Fruit fly (Drosophila melanogaster): Measurements from ENCODE around the gene CG10616.

CG10616 gene

dm6 chr3L:12468016-12468415 lies 3.5 kb upstream of the CG10616 start, which contains the start of gene eyg (continued):
- TF ChIP-seq CG18619 (GFP tag; optimal IDR thresholded peaks at IDR 0.05) = peak; percentile 16
- TF ChIP-seq CG30020 (tag; optimal IDR thresholded peaks at IDR 0.05) = no peak
- TF ChIP-seq slp2 (GFP tag; optimal IDR thresholded peaks at IDR 0.05) = no peak
- TF ChIP-seq vfl (GFP tag; optimal IDR thresholded peaks at IDR 0.05) = no peak
- TF ChIP-seq nerfin-1 (tag; optimal IDR thresholded peaks at IDR 0.05) = peak; percentile 52
- TF ChIP-seq Scr (GFP tag; IDR thresholded peaks at IDR 0.05; ENCODE audit: partially characterized antibody) = peak; percentile 60
- TF ChIP-seq lbe (GFP tag; optimal IDR thresholded peaks at IDR 0.05) = no peak
- TF ChIP-seq Deaf1 (tag; optimal IDR thresholded peaks at IDR 0.05) = no peak
- TF ChIP-seq Kr (GFP tag; optimal IDR thresholded peaks at IDR 0.05) = peak; percentile 61
- peak; percentile 33 for TF ChIP-seq CG15514 (GFP tag; optimal IDR thresholded peaks at IDR 0.05)
- no peak for TF ChIP-seq al (GFP tag; IDR thresholded peaks at IDR 0.05)
- peak; percentile 11 for TF ChIP-seq CG15011 (GFP tag; optimal IDR thresholded peaks at IDR 0.05)
- TF ChIP-seq chif (GFP tag; optimal IDR thresholded peaks at IDR 0.05) = peak in 1 of 2 experiments; percentile 33
- TF ChIP-seq CG6791 (GFP tag; IDR thresholded peaks at IDR 0.05; ENCODE audit: partially characterized antibody) = peak; percentile 58; the same call in 2 of the 3 replicates
- TF ChIP-seq pita (GFP tag; optimal IDR thresholded peaks at IDR 0.05) = no peak
- TF ChIP-seq pum (GFP tag; optimal IDR thresholded peaks at IDR 0.05) = no peak
- no peak for TF ChIP-seq Spps (tag; optimal IDR thresholded peaks at IDR 0.05)
- TF ChIP-seq pros (GFP tag; optimal IDR thresholded peaks at IDR 0.05) = peak; percentile 66
- no peak for TF ChIP-seq Ssrp (tag; optimal IDR thresholded peaks at IDR 0.05)
- TF ChIP-seq tll (GFP tag; optimal IDR thresholded peaks at IDR 0.05) = peak in 1 of 2 experiments; percentile 36
- TF ChIP-seq CG10543 (GFP tag; optimal IDR thresholded peaks at IDR 0.05) = peak; percentile 36
- peak; percentile 19 for TF ChIP-seq dmrt11E (tag; optimal IDR thresholded peaks at IDR 0.05)
- no peak for TF ChIP-seq hb (GFP tag; IDR thresholded peaks at IDR 0.05; ENCODE audit: partially characterized antibody)
- peak; percentile 24 for TF ChIP-seq CG2116 (GFP tag; optimal IDR thresholded peaks at IDR 0.05)
- TF ChIP-seq crol (GFP tag; IDR thresholded peaks at IDR 0.05) = peak; percentile 79
- peak; percentile 61; the same call in 1 of the 3 replicates for TF ChIP-seq Opbp (GFP tag; IDR thresholded peaks at IDR 0.05; ENCODE audit: partially characterized antibody)
- peak; percentile 40 for TF ChIP-seq zf30C (GFP tag; optimal IDR thresholded peaks at IDR 0.05)
- no peak for TF ChIP-seq C15 (GFP tag; IDR thresholded peaks at IDR 0.05)
- no peak for TF ChIP-seq CG1792 (GFP tag; optimal IDR thresholded peaks at IDR 0.05)
- TF ChIP-seq CG12071 (GFP tag; optimal IDR thresholded peaks at IDR 0.05) = no peak
- TF ChIP-seq CG31388 (GFP tag; optimal IDR thresholded peaks at IDR 0.05) = no peak
- 0 out of 3 replicates have a peak, but pooled peaks have one; percentile 70 for TF ChIP-seq otp (GFP tag; IDR thresholded peaks at IDR 0.05)
- peak; percentile 14 for TF ChIP-seq CG8281 (tag; optimal IDR thresholded peaks at IDR 0.05)
- no peak for TF ChIP-seq CG12155 (GFP tag; optimal IDR thresholded peaks at IDR 0.05)
- no peak; the same call in 2 of the 3 replicates for TF ChIP-seq sr (GFP tag; IDR thresholded peaks at IDR 0.05)
- TF ChIP-seq ab (GFP tag; optimal IDR thresholded peaks at IDR 0.05) = peak; percentile 57
- peak; percentile 81 for TF ChIP-seq bbx (GFP tag; IDR thresholded peaks at IDR 0.05; ENCODE audit: partially characterized antibody)
- peak; percentile 68 for TF ChIP-seq Jarid2 (GFP tag; optimal IDR thresholded peaks at IDR 0.05)
- peak; percentile 45 for TF ChIP-seq Bteb2 (GFP tag; optimal IDR thresholded peaks at IDR 0.05)
- TF ChIP-seq hbn (GFP tag; IDR thresholded peaks at IDR 0.05; ENCODE audit: partially characterized antibody) = no peak
- no peak for TF ChIP-seq run (tag; optimal IDR thresholded peaks at IDR 0.05)
- TF ChIP-seq D (optimal IDR thresholded peaks at IDR 0.05) = no peak
- peak; percentile 11 for TF ChIP-seq D (GFP tag; optimal IDR thresholded peaks at IDR 0.05)
- TF ChIP-seq CG8765 (GFP tag; IDR thresholded peaks at IDR 0.05) = 0 out of 2 replicates have a peak, but pooled peaks have one; percentile 9
- TF ChIP-seq CG6254 (GFP tag; optimal IDR thresholded peaks at IDR 0.05) = no peak
- TF ChIP-seq CG5245 (GFP tag; optimal IDR thresholded peaks at IDR 0.05) = no peak
- peak; percentile 49; the same call in 1 of the 3 replicates for TF ChIP-seq knrl (GFP tag; IDR thresholded peaks at IDR 0.05; ENCODE audit: partially characterized antibody)
- TF ChIP-seq oc (tag; optimal IDR thresholded peaks at IDR 0.05) = peak; percentile 48
- peak; percentile 8 for TF ChIP-seq fu2 (GFP tag; optimal IDR thresholded peaks at IDR 0.05)
